Worm (Caenorhabditis elegans): ENCODE data around the gene add-2.
A peak's percentile ranks its signal among the peaks of the same experiment; 100 is the strongest.

The add-2 gene

DNA sequence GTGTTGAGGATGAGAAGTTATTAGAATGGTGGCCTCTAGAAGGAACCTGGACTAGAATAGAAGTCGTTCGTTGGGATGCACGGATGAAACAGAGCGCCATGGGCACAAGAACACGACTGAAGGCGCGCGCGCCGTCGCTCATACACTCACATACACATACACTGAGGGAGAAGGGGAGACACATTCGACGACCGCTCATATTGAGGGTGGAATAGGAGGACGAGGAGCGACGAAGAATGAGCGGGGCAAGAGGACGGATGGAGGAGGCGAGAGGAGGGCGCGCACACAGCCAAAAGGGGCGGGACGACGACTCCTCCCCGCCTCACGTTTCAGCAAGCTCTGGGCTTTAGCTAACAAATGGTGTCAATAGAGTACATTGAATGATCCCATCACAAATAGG, 25.6 kb upstream of the add-2 start (continued):
- TF ChIP-seq nhr-90 (tag; optimal IDR thresholded peaks at IDR 0.05; ENCODE audit: poor library complexity) (no peak), ces-1 (GFP tag; optimal IDR thresholded peaks at IDR 0.05) (no peak), ztf-4 (tag; optimal IDR thresholded peaks at IDR 0.05) (no peak), hpl-2 (GFP tag; optimal IDR thresholded peaks at IDR 0.05) (no peak), dsc-1 (tag; optimal IDR thresholded peaks at IDR 0.05) (peak; percentile 28), snu-23 (GFP tag; optimal IDR thresholded peaks at IDR 0.05) (peak; percentile 29), tbx-2 (tag; optimal IDR thresholded peaks at IDR 0.05) (no peak), nhr-20 (tag; optimal IDR thresholded peaks at IDR 0.05) (peak; percentile 27), fkh-8 (tag; optimal IDR thresholded peaks at IDR 0.05) (peak; percentile 12), C34B4.2 (tag; optimal IDR thresholded peaks at IDR 0.05) (no peak), snpc-4 (tag; optimal IDR thresholded peaks at IDR 0.05) (no peak), Y116A8C.19 (tag; optimal IDR thresholded peaks at IDR 0.05; ENCODE audit: borderline replicate concordance) (no peak), rnt-1 (tag; optimal IDR thresholded peaks at IDR 0.05) (no peak), C16A3.4 (tag; optimal IDR thresholded peaks at IDR 0.05) (no peak), C04F5.9 (tag; optimal IDR thresholded peaks at IDR 0.05) (no peak), efl-1 (optimal IDR thresholded peaks at IDR 0.05) (no peak), efl-1 (GFP tag; optimal IDR thresholded peaks at IDR 0.05 in 1 of 2) (peak; percentile 18 to 58), nhr-11 (tag; optimal IDR thresholded peaks at IDR 0.05) (no peak), elt-2 (tag; optimal IDR thresholded peaks at IDR 0.05) (no peak), skn-1 (tag; optimal IDR thresholded peaks at IDR 0.05) (no peak), mdl-1 (tag; optimal IDR thresholded peaks at IDR 0.05) (no peak), sptf-1 (tag; optimal IDR thresholded peaks at IDR 0.05) (no peak), unc-62 (GFP tag; optimal IDR thresholded peaks at IDR 0.05) (no peak), lir-3 (tag; optimal IDR thresholded peaks at IDR 0.05; ENCODE audit: poor library complexity) (no peak), dpl-1 (GFP tag; optimal IDR thresholded peaks at IDR 0.05) (peak in 1 of 3 experiments; percentile 34), pqm-1 (tag; optimal IDR thresholded peaks at IDR 0.05) (no peak), unc-86 (tag; optimal IDR thresholded peaks at IDR 0.05) (no peak), elt-3 (tag; optimal IDR thresholded peaks at IDR 0.05) (no peak), nhr-237 (tag; optimal IDR thresholded peaks at IDR 0.05) (no peak), unc-98 (GFP tag; IDR thresholded peaks at IDR 0.05) (no peak), unc-130 (tag; optimal IDR thresholded peaks at IDR 0.05) (no peak)

DNA sequence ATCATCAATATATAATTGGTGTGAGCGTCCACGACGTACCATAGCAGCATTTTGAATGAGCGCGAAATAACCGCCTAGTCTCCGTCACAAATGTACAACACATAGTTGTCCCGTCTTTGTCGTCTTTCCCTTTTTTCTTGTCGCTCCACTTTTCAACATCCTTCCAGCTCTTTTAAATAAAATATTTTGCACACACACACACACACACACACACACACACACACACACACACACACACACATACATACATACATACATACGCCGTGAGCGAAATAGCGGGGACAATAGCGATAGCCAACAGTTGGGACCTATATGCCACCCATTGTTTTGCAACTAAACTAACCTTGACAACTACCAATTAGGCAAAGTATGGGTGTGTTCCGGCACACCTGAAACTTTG, 25.1 kb upstream of the add-2 start:
- TF ChIP-seq isw-1 (GFP tag; IDR thresholded peaks at IDR 0.05) (peak; percentile 13; the same call in 1 of the 2 replicates), unc-86 (tag; optimal IDR thresholded peaks at IDR 0.05) (peak; percentile 48), mef-2 (tag; optimal IDR thresholded peaks at IDR 0.05) (no peak), efl-1 (optimal IDR thresholded peaks at IDR 0.05) (no peak), efl-1 (GFP tag; optimal IDR thresholded peaks at IDR 0.05 in 1 of 2) (no peak), lin-14 (GFP tag; optimal IDR thresholded peaks at IDR 0.05) (peak; percentile 48)

DNA sequence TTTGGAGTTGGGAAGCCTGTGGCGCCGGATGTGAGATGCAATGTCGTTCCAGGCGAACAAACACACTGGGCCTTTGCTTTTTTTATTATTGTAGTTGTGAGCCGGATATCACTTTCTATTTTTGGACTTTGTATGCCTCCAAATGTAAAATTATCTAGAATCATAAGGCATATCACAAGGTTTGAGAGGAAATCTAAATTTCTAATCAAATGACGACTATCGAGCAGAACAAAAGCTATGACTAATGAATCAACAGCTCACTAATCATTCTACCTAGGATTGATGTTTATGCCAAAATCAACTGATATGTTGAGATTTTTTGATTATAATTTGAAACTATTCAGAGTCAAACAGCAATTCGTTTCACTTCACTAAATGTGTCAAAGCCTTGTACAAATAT, 24.7 kb upstream of the add-2 start:
- TF ChIP-seq ceh-8 (GFP tag; optimal IDR thresholded peaks at IDR 0.05) (peak; percentile 71), egl-13 (tag; optimal IDR thresholded peaks at IDR 0.05) (no peak), pax-3 (tag; optimal IDR thresholded peaks at IDR 0.05) (peak; percentile 79), nhr-85 (tag) (no peak), dsc-1 (tag; optimal IDR thresholded peaks at IDR 0.05) (peak; percentile 65)

DNA sequence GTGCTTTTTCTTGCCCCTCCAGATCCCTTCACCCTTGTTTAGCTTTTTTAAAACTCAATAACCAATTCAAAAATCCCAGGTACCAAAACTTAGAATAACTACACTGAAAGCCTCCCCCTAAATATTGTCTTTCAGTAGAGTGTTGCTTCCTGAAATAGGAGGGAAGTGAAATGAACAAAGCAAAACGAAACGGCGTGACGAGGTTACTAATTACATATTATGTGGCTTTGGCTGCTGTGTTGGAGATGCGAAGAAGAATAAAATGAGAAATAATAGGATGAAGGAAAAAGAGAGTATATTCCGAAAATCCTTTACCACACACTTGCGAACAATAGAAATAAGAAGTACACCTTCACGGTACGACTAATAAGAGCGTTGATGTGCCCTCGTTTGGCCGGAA, 22.9 kb upstream of the add-2 start:
- TF ChIP-seq pqm-1 (tag; optimal IDR thresholded peaks at IDR 0.05) (no peak), dsc-1 (tag; optimal IDR thresholded peaks at IDR 0.05) (peak; percentile 52), blmp-1 (tag; optimal IDR thresholded peaks at IDR 0.05) (peak; percentile 7)
